Worm (Caenorhabditis elegans) whole organism, L2 larva: ENCODE data around the gene spin-1.

ENCODE experiments used
- C34F6.9 ChIP-seq: fragments of 150-350 bp; optimal IDR thresholded peaks from 2 replicates; lab custom pipeline; 2014; ENCODE audit warnings: missing biosample characterization, missing genetic modification characterization
- F13H6.1 ChIP-seq: sonication (generic microtip); optimal IDR thresholded peaks from 2 replicates; lab custom pipeline; 2016; ENCODE audit warnings: missing genetic modification characterization, missing compliant biosample characterization
- R02D3.7 ChIP-seq: fragments of 150-350 bp; optimal IDR thresholded peaks from 2 replicates; lab custom pipeline; 2014; ENCODE audit warnings: missing biosample characterization, missing genetic modification characterization
- Y55F3AM.14 ChIP-seq: fragments of 200-800 bp; sonication (Bioruptor generic); optimal IDR thresholded peaks from 2 replicates; lab custom pipeline; 2018; ENCODE audit warnings: mild to moderate bottlenecking, missing genetic modification characterization, missing compliant biosample characterization
- ZK546.5 ChIP-seq: sonication (generic microtip); optimal IDR thresholded peaks from 2 replicates; lab custom pipeline; 2017; ENCODE audit warnings: missing biosample characterization, missing genetic modification characterization
- alr-1 ChIP-seq: fragments of 150-350 bp; optimal IDR thresholded peaks from 2 replicates; lab custom pipeline; 2014; ENCODE audit warnings: missing biosample characterization, missing genetic modification characterization
- aly-2 ChIP-seq: fragments of 150-350 bp; optimal IDR thresholded peaks from 2 replicates; lab custom pipeline; 2014; ENCODE audit warnings: missing biosample characterization, missing genetic modification characterization
- ama-1 ChIP-seq: fragments of 150-350 bp; optimal IDR thresholded peaks from 2 replicates; lab custom pipeline; 2018; ENCODE audit warnings: inconsistent platforms
- blmp-1 ChIP-seq: sonication (generic microtip); optimal IDR thresholded peaks from 2 replicates; lab custom pipeline; 2017; ENCODE audit warnings: missing genetic modification characterization, mild to moderate bottlenecking, missing compliant biosample characterization, antibody characterized with exemption, moderate library complexity; ENCODE audit not compliant: insufficient read depth
- ceh-16 ChIP-seq: fragments of 150-350 bp; optimal IDR thresholded peaks from 2 replicates; lab custom pipeline; 2014; ENCODE audit warnings: missing biosample characterization, missing genetic modification characterization
- ceh-82 ChIP-seq: fragments of 150-350 bp; optimal IDR thresholded peaks from 2 replicates; lab custom pipeline; 2014; ENCODE audit warnings: missing biosample characterization, missing genetic modification characterization
- crh-2 ChIP-seq: sonication (generic microtip); optimal IDR thresholded peaks from 2 replicates; lab custom pipeline; 2017; ENCODE audit warnings: missing biosample characterization, missing genetic modification characterization
- egl-27 ChIP-seq: sonication (generic microtip); optimal IDR thresholded peaks from 3 replicates; lab custom pipeline; 2017; ENCODE audit warnings: missing biosample characterization, missing genetic modification reagents, missing genetic modification characterization
- elt-3 ChIP-seq: sonication (generic microtip); optimal IDR thresholded peaks from 2 replicates; lab custom pipeline; 2017; ENCODE audit warnings: missing biosample characterization, missing genetic modification characterization
- fos-1 ChIP-seq: fragments of 150-350 bp; optimal IDR thresholded peaks from 2 replicates; lab custom pipeline; 2014; ENCODE audit warnings: missing biosample characterization, missing genetic modification characterization
- gmeb-1 ChIP-seq: fragments of 150-350 bp; optimal IDR thresholded peaks from 2 replicates; lab custom pipeline; 2014; ENCODE audit warnings: missing biosample characterization, missing genetic modification characterization
- lin-11 ChIP-seq: fragments of 150-350 bp; sonication (generic microtip); optimal IDR thresholded peaks from 2 replicates; lab custom pipeline; 2014; ENCODE audit warnings: missing biosample characterization, missing genetic modification characterization, inconsistent platforms, mixed read lengths
- lin-13 ChIP-seq: fragments of 150-350 bp; optimal IDR thresholded peaks from 2 replicates; lab custom pipeline; 2014; ENCODE audit warnings: missing biosample characterization, missing genetic modification reagents, missing genetic modification characterization
- lin-39 ChIP-seq: fragments of 150-350 bp; optimal IDR thresholded peaks from 2 replicates; lab custom pipeline; 2014; ENCODE audit warnings: missing biosample characterization, missing genetic modification reagents, missing genetic modification characterization
- lsy-2 ChIP-seq, 2 experiments: fragments of 150-350 bp in 1 of 2; sonication (generic microtip) in 1 of 2; optimal IDR thresholded peaks; 2 replicates each; lab custom pipeline; 2014 to 2017; ENCODE audit warnings: missing biosample characterization in 2 of 2, missing genetic modification characterization in 2 of 2
- mab-5 ChIP-seq: fragments of 150-350 bp; optimal IDR thresholded peaks from 2 replicates; lab custom pipeline; 2014; ENCODE audit warnings: missing biosample characterization, missing genetic modification characterization
- mbf-1 ChIP-seq: sonication (generic microtip); optimal IDR thresholded peaks from 2 replicates; lab custom pipeline; 2017; ENCODE audit warnings: missing biosample characterization, missing genetic modification characterization
- mdl-1 ChIP-seq, 2 experiments: fragments of 150-350 bp in 1 of 2; sonication (generic microtip) in 1 of 2; optimal IDR thresholded peaks; 2 replicates each; lab custom pipeline; 2017; ENCODE audit warnings: missing biosample characterization in 2 of 2, missing genetic modification characterization in 2 of 2
- nhr-10 ChIP-seq: sonication (generic microtip); optimal IDR thresholded peaks from 2 replicates; lab custom pipeline; 2017; ENCODE audit warnings: missing biosample characterization, missing genetic modification characterization
- nhr-11 ChIP-seq: fragments of 150-350 bp; optimal IDR thresholded peaks from 2 replicates; lab custom pipeline; 2014; ENCODE audit warnings: missing biosample characterization, missing genetic modification characterization
- nhr-12 ChIP-seq: fragments of 150-350 bp; optimal IDR thresholded peaks from 2 replicates; lab custom pipeline; 2014; ENCODE audit warnings: missing biosample characterization, missing genetic modification characterization
- nhr-129 ChIP-seq: fragments of 150-350 bp; optimal IDR thresholded peaks from 2 replicates; lab custom pipeline; 2014; ENCODE audit warnings: missing biosample characterization, missing genetic modification characterization
- nhr-21 ChIP-seq: fragments of 150-350 bp; optimal IDR thresholded peaks from 2 replicates; lab custom pipeline; 2014; ENCODE audit warnings: missing biosample characterization, missing genetic modification characterization
- nhr-23 ChIP-seq: fragments of 150-350 bp; optimal IDR thresholded peaks from 2 replicates; lab custom pipeline; 2014; ENCODE audit warnings: missing biosample characterization, missing genetic modification reagents, missing genetic modification characterization
- nhr-237 ChIP-seq: fragments of 150-350 bp; optimal IDR thresholded peaks from 2 replicates; lab custom pipeline; 2014; ENCODE audit warnings: missing biosample characterization, missing genetic modification characterization
- nhr-25 ChIP-seq: fragments of 150-350 bp; sonication (generic microtip); optimal IDR thresholded peaks from 3 replicates; lab custom pipeline; 2014; ENCODE audit warnings: missing biosample characterization, missing genetic modification characterization
- nhr-6 ChIP-seq: fragments of 150-350 bp; optimal IDR thresholded peaks from 2 replicates; lab custom pipeline; 2014; ENCODE audit warnings: missing biosample characterization, missing genetic modification characterization
- nhr-77 ChIP-seq: fragments of 150-350 bp; optimal IDR thresholded peaks from 2 replicates; lab custom pipeline; 2014; ENCODE audit warnings: missing biosample characterization, missing genetic modification characterization
- peb-1 ChIP-seq: fragments of 150-350 bp; optimal IDR thresholded peaks from 2 replicates; lab custom pipeline; 2014; ENCODE audit warnings: missing biosample characterization, missing genetic modification characterization
- sem-4 ChIP-seq: fragments of 150-350 bp; optimal IDR thresholded peaks from 2 replicates; lab custom pipeline; 2014; ENCODE audit warnings: missing biosample characterization, missing genetic modification reagents, missing genetic modification characterization
- sma-3 ChIP-seq: sonication (generic microtip); optimal IDR thresholded peaks from 2 replicates; lab custom pipeline; 2016; ENCODE audit warnings: missing genetic modification reagents, missing genetic modification characterization, missing compliant biosample characterization
- snpc-4 ChIP-seq: fragments of 150-350 bp; optimal IDR thresholded peaks from 2 replicates; lab custom pipeline; 2014; ENCODE audit warnings: missing biosample characterization, missing genetic modification characterization
- unc-39 ChIP-seq: fragments of 150-350 bp; optimal IDR thresholded peaks from 2 replicates; lab custom pipeline; 2014; ENCODE audit warnings: missing biosample characterization, missing genetic modification characterization
- unc-55 ChIP-seq: fragments of 150-350 bp; sonication (generic microtip); optimal IDR thresholded peaks from 3 replicates; lab custom pipeline; 2014; ENCODE audit warnings: missing biosample characterization, missing genetic modification reagents, missing genetic modification characterization
- unc-62 ChIP-seq: fragments of 150-350 bp; optimal IDR thresholded peaks from 2 replicates; lab custom pipeline; 2014; ENCODE audit warnings: missing biosample characterization, missing genetic modification reagents, missing genetic modification characterization
- zag-1 ChIP-seq: fragments of 150-350 bp; optimal IDR thresholded peaks from 2 replicates; lab custom pipeline; 2014; ENCODE audit warnings: missing biosample characterization, missing genetic modification characterization
- ztf-1 ChIP-seq: fragments of 200-800 bp; sonication (Bioruptor generic); conservative IDR thresholded peaks from 2 replicates; pipeline ENCODE4 v1.3.6; 2022; ENCODE audit warnings: missing genetic modification characterization, missing compliant biosample characterization
- ztf-11 ChIP-seq: sonication (generic microtip); optimal IDR thresholded peaks from 2 replicates; lab custom pipeline; 2017; ENCODE audit warnings: missing biosample characterization, missing genetic modification characterization
- ztf-4 ChIP-seq: fragments of 150-350 bp; optimal IDR thresholded peaks from 2 replicates; lab custom pipeline; 2014; ENCODE audit warnings: missing biosample characterization, missing genetic modification characterization

spin-1 gene

DNA sequence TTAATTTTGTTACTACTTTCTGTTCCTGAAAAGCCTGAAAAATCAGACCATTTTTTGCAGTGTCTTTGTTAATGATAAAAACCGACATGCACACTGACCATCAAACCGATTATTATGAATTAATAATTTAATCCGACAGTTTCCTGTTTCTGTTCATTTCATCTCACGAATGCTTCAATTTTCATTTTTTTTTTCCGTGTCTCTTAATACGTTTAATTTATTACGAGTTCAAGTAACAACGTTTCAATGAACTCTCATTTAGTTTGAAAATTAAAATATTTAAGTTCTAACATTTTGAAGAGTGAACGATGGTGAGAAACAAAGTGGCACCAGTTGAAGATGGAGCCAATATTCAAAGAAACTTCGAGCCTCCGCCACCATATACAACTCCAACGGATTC, at the start of gene spin-1:
Gene spin-1 (plus strand): TSS at position 301 of the 400 bp plus-strand sequence.
- TF ChIP-seq C34F6.9 (no peak), nhr-237 (tag; lab: Kevin White, UChicago) (no peak), gmeb-1 (no peak)
- TF ChIP-seq, all 48 proteins: peak for 0

DNA sequence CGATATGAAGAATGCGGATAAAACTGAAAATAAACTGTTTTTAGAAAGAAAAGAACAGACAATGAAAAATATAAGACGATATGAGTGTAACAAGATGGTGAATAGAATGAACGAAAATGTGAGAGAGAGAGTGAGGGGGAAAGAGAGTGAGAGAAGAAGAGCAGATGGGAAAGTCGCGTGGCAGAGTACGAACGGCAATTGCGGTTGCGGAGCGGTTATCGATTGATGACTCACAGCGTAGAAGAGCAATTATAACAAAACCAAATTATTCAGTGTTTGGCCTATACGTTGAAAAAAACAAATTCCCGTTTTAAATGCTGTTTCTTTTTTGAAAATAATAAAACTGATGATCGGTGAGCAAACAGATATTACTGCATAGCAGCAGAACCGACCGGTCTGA, 49.4 kb upstream of the spin-1 start, which contains the start of gene pqn-53:
Gene pqn-53 (minus strand): TSS at position 23 of the 400 bp plus-strand sequence.
- TF ChIP-seq C34F6.9 (peak; percentile 64), nhr-77 (no peak), unc-62 (GFP tag; lab: Kevin White, UChicago) (no peak), unc-55 (peak; percentile 16), sma-3 (no peak), ztf-11 (no peak), ZK546.5 (tag; lab: Kevin White, UChicago) (no peak), nhr-11 (tag; lab: Kevin White, UChicago) (no peak), mab-5 (tag; lab: Kevin White, UChicago) (no peak), peb-1 (tag; lab: Kevin White, UChicago) (no peak), ztf-1 (GFP tag; lab: Robert Waterston, UW) (no peak), gmeb-1 (no peak), R02D3.7 (tag; lab: Kevin White, UChicago) (no peak), fos-1 (peak; percentile 93), nhr-10 (tag; lab: Kevin White, UChicago) (no peak), blmp-1 (tag; lab: Kevin White, UChicago) (no peak), ceh-82 (tag; lab: Kevin White, UChicago) (no peak), lin-13 (no peak), nhr-23 (tag; lab: Kevin White, UChicago) (no peak), lsy-2 (tag; optimal IDR thresholded peaks at IDR 0.05; lab: Kevin White, UChicago) (peak in 1 of 2 experiments; percentile 8), nhr-12 (tag; lab: Kevin White, UChicago) (no peak), egl-27 (tag; lab: Kevin White, UChicago) (no peak), aly-2 (no peak), mbf-1 (tag; lab: Kevin White, UChicago) (no peak), mdl-1 (tag; optimal IDR thresholded peaks at IDR 0.05; lab: Kevin White, UChicago) (peak in 1 of 2 experiments; percentile 44), ztf-4 (no peak), sem-4 (tag; lab: Kevin White, UChicago) (no peak), nhr-25 (tag; lab: Kevin White, UChicago) (no peak), lin-11 (tag; lab: Kevin White, UChicago) (peak; percentile 3), nhr-129 (tag; lab: Kevin White, UChicago) (peak; percentile 52), snpc-4 (tag; lab: Kevin White, UChicago) (no peak), zag-1 (tag; lab: Kevin White, UChicago) (no peak), unc-39 (tag; lab: Kevin White, UChicago) (no peak), nhr-237 (tag; lab: Kevin White, UChicago) (no peak), Y55F3AM.14 (no peak), nhr-21 (tag; lab: Kevin White, UChicago) (no peak), ceh-16 (no peak), alr-1 (no peak), elt-3 (tag; lab: Kevin White, UChicago) (no peak), F13H6.1 (tag; lab: Kevin White, UChicago) (peak; percentile 0), crh-2 (peak; percentile 57), nhr-6 (no peak)

DNA sequence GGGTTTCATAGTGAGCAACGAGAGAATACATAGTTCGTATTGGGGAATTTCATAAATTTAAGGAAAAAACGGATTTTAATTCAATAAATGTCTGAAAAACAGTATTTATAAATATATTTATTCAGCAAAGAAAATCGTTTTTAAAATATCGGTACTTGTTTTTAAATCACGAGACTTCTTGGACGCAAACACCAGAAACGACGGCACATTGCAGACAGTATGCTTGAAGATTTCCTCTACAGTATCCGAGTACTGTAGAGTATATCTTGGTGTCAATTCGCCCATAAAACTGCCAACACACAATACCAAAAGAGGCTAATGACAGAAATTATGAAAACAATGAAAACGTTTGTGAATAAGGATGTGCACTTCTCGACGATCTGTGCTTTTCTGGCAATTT, 48.9 kb upstream of the spin-1 start:
- TF ChIP-seq lsy-2 (tag; optimal IDR thresholded peaks at IDR 0.05; lab: Kevin White, UChicago) (peak in 1 of 2 experiments; percentile 59), ama-1 (lab: Kevin White, UChicago) (no peak), lin-39 (no peak), ztf-1 (GFP tag; lab: Robert Waterston, UW) (no peak), sma-3 (peak; percentile 1), nhr-129 (tag; lab: Kevin White, UChicago) (peak; percentile 30), C34F6.9 (peak; percentile 19), lin-13 (peak; percentile 42), unc-55 (peak; percentile 43)
- TF ChIP-seq, all 48 proteins: peak for 6
